Worm (Caenorhabditis elegans) whole organism, L1 larva: ENCODE measurements around the gene pqn-10.
A peak's percentile ranks its signal among the peaks of the same experiment; 100 is the strongest.

Source experiments
- C04F5.9 ChIP-seq: sonication (generic microtip); optimal IDR thresholded peaks from 2 replicates; lab custom pipeline; 2016; ENCODE audit warnings: missing genetic modification characterization, missing compliant biosample characterization
- C16A3.4 ChIP-seq: fragments of 150-350 bp; optimal IDR thresholded peaks from 2 replicates; lab custom pipeline; 2014; ENCODE audit warnings: missing biosample characterization, missing genetic modification characterization
- C34B4.2 ChIP-seq: sonication (generic microtip); optimal IDR thresholded peaks from 2 replicates; lab custom pipeline; 2017; ENCODE audit warnings: mild to moderate bottlenecking, missing genetic modification characterization, missing compliant biosample characterization
- blmp-1 ChIP-seq: fragments of 150-350 bp; optimal IDR thresholded peaks from 2 replicates; lab custom pipeline; 2014; ENCODE audit warnings: missing biosample characterization, missing genetic modification characterization
- ceh-63 ChIP-seq: fragments of 200-800 bp; sonication (Bioruptor generic); optimal IDR thresholded peaks from 2 replicates; lab custom pipeline; 2018; ENCODE audit warnings: mild to moderate bottlenecking, missing genetic modification characterization, missing compliant biosample characterization
- ceh-8 ChIP-seq: fragments of 200-800 bp; sonication (Bioruptor generic); optimal IDR thresholded peaks from 2 replicates; lab custom pipeline; 2018; ENCODE audit warnings: mild to moderate bottlenecking, missing genetic modification characterization, moderate library complexity, missing compliant biosample characterization
- dsc-1 ChIP-seq: sonication (generic microtip); optimal IDR thresholded peaks from 2 replicates; lab custom pipeline; 2016; ENCODE audit warnings: mild to moderate bottlenecking, missing genetic modification characterization, missing compliant biosample characterization
- efl-1 ChIP-seq, 4 experiments: fragments of 150-350 bp; optimal IDR thresholded peaks in 3 of 4; peaks in 1 of 4; 1 replicate in 1 of 4; 2 replicates in 3 of 4; lab custom pipeline; 2014; ENCODE audit warnings: missing biosample characterization in 2 of 4, missing genetic modification characterization in 2 of 4, missing genetic modification reagents in 2 of 4
- efl-3 ChIP-seq: fragments of 200-800 bp; sonication (Bioruptor generic); optimal IDR thresholded peaks from 2 replicates; lab custom pipeline; 2018; ENCODE audit warnings: mild to moderate bottlenecking, missing genetic modification characterization, missing compliant biosample characterization
- egl-13 ChIP-seq: sonication (generic microtip); optimal IDR thresholded peaks from 2 replicates; lab custom pipeline; 2016; ENCODE audit warnings: missing genotype, missing genetic modification reagents, missing genetic modification characterization, missing compliant biosample characterization
- ets-5 ChIP-seq: fragments of 200-800 bp; sonication (Bioruptor generic); IDR thresholded peaks from 2 replicates; pipeline ENCODE4 v1.3.6; 2022; ENCODE audit warnings: missing genetic modification characterization, missing compliant biosample characterization
- fkh-8 ChIP-seq: sonication (generic microtip); optimal IDR thresholded peaks from 2 replicates; lab custom pipeline; 2016; ENCODE audit warnings: mild to moderate bottlenecking, missing genetic modification characterization, missing compliant biosample characterization
- fos-1 ChIP-seq: fragments of 150-350 bp; optimal IDR thresholded peaks from 2 replicates; lab custom pipeline; 2014; ENCODE audit warnings: missing biosample characterization, missing genetic modification characterization
- grh-1 ChIP-seq: fragments of 200-800 bp; sonication (Bioruptor generic); IDR thresholded peaks from 2 replicates; pipeline ENCODE4 v1.3.6; 2022; ENCODE audit warnings: missing genetic modification reagents, missing genetic modification characterization, missing compliant biosample characterization
- isw-1 ChIP-seq: fragments of 200-800 bp; sonication (Bioruptor generic); IDR thresholded peaks from 2 replicates; pipeline ENCODE4 v1.3.6; 2022; ENCODE audit warnings: missing genetic modification characterization, missing compliant biosample characterization
- lin-14 ChIP-seq: fragments of 200-800 bp; sonication (Bioruptor generic); optimal IDR thresholded peaks from 2 replicates; lab custom pipeline; 2018; ENCODE audit warnings: mild to moderate bottlenecking, missing genetic modification characterization, moderate library complexity, missing compliant biosample characterization
- lir-3 ChIP-seq: sonication (generic microtip); optimal IDR thresholded peaks from 2 replicates; lab custom pipeline; 2016; ENCODE audit warnings: mild to moderate bottlenecking, missing genetic modification characterization, moderate library complexity, missing compliant biosample characterization; ENCODE audit not compliant: poor library complexity
- lsy-2 ChIP-seq, 2 experiments: fragments of 150-350 bp; optimal IDR thresholded peaks; 2 replicates each; lab custom pipeline; 2014; ENCODE audit warnings: missing biosample characterization in 2 of 2, missing genetic modification characterization in 2 of 2
- mdl-1 ChIP-seq, 2 experiments: fragments of 150-350 bp; optimal IDR thresholded peaks; 2 replicates each; lab custom pipeline; 2014 to 2017; ENCODE audit warnings: missing biosample characterization in 2 of 2, missing genetic modification characterization in 2 of 2, inconsistent platforms in 1 of 2
- nhr-28 ChIP-seq: fragments of 150-350 bp; optimal IDR thresholded peaks from 2 replicates; lab custom pipeline; 2014; ENCODE audit warnings: missing biosample characterization, missing genetic modification characterization
- nhr-47 ChIP-seq: sonication (generic microtip); optimal IDR thresholded peaks from 2 replicates; lab custom pipeline; 2016; ENCODE audit warnings: mild to moderate bottlenecking, missing genetic modification characterization, moderate library complexity, missing compliant biosample characterization
- nhr-85 ChIP-seq: sonication (generic microtip); peaks from one replicate; lab custom pipeline; 2016; ENCODE audit warnings: missing genetic modification characterization, inconsistent platforms, missing compliant biosample characterization
- swsn-7 ChIP-seq: sonication (generic microtip); optimal IDR thresholded peaks from 2 replicates; lab custom pipeline; 2016; ENCODE audit warnings: missing genetic modification characterization, missing compliant biosample characterization
- unc-130 ChIP-seq: fragments of 150-350 bp; optimal IDR thresholded peaks from 2 replicates; lab custom pipeline; 2017; ENCODE audit warnings: missing biosample characterization, missing genetic modification characterization, inconsistent platforms
- unc-62 ChIP-seq: fragments of 150-350 bp; optimal IDR thresholded peaks from 2 replicates; lab custom pipeline; 2014; ENCODE audit warnings: missing biosample characterization, missing genetic modification reagents, missing genetic modification characterization
- unc-86 ChIP-seq: sonication (generic microtip); optimal IDR thresholded peaks from 2 replicates; lab custom pipeline; 2016; ENCODE audit warnings: missing genetic modification characterization, missing compliant biosample characterization
- unc-98 ChIP-seq: fragments of 200-800 bp; sonication (Bioruptor generic); IDR thresholded peaks from 2 replicates; pipeline ENCODE4 v1.3.6; 2022; ENCODE audit warnings: missing genetic modification characterization, missing compliant biosample characterization
- vab-15 ChIP-seq: sonication (generic microtip); optimal IDR thresholded peaks from 2 replicates; lab custom pipeline; 2017; ENCODE audit warnings: missing genotype, mild to moderate bottlenecking, missing genetic modification characterization, missing compliant biosample characterization
- xbp-1 ChIP-seq: sonication (generic microtip); optimal IDR thresholded peaks from 2 replicates; lab custom pipeline; 2016; ENCODE audit warnings: missing genetic modification characterization, missing compliant biosample characterization
- zag-1 ChIP-seq: fragments of 150-350 bp; optimal IDR thresholded peaks from 2 replicates; lab custom pipeline; 2014; ENCODE audit warnings: missing biosample characterization, missing genetic modification characterization
- ztf-11 ChIP-seq, 2 experiments: sonication (generic microtip); optimal IDR thresholded peaks; 2 replicates each; lab custom pipeline; 2016 to 2017; ENCODE audit warnings: missing genetic modification characterization in 2 of 2, missing biosample characterization in 1 of 2, missing compliant biosample characterization in 1 of 2

pqn-10 gene

ce11 chrIII:6551187-6552058 lies 23.4 kb downstream of the pqn-10 start, which contains the start of gene C09E7.7 (continued):
- TF ChIP-seq fkh-8 (tag; lab: Kevin White, UChicago) (peak; percentile 67), isw-1 (GFP tag; lab: Robert Waterston, UW) (peak; percentile 47), C04F5.9 (tag; lab: Kevin White, UChicago) (peak; percentile 13), egl-13 (tag; lab: Kevin White, UChicago) (peak; percentile 76), unc-98 (GFP tag; lab: Robert Waterston, UW) (peak; percentile 62), nhr-85 (peak; percentile 77), mdl-1 (tag; optimal IDR thresholded peaks at IDR 0.05; lab: Kevin White, UChicago) (peak in 1 of 2 experiments; percentile 6), nhr-47 (peak; percentile 82), unc-130 (tag; lab: Kevin White, UChicago) (peak; percentile 3), swsn-7 (tag; lab: Kevin White, UChicago) (peak; percentile 39), lsy-2 (tag; optimal IDR thresholded peaks at IDR 0.05; lab: Kevin White, UChicago) (peak; percentile 61 to 63), efl-1 (optimal IDR thresholded peaks at IDR 0.05; lab: Kevin White, UChicago) (peak; percentile 23 to 68), efl-1 (GFP tag; optimal IDR thresholded peaks at IDR 0.05 in 1 of 2; lab: Kevin White, UChicago) (peak; percentile 49 to 96), dsc-1 (tag; lab: Kevin White, UChicago) (peak; percentile 25), C16A3.4 (tag; lab: Kevin White, UChicago) (peak; percentile 39), blmp-1 (tag; lab: Kevin White, UChicago) (peak; percentile 33), xbp-1 (tag; lab: Kevin White, UChicago) (peak; percentile 45), grh-1 (GFP tag; lab: Robert Waterston, UW) (peak; percentile 17; the same call in 1 of the 2 replicates), ceh-63 (GFP tag; lab: Kevin White, UChicago) (peak; percentile 70), lir-3 (peak; percentile 67)

ce11 chrIII:6558487-6558886 lies 30.5 kb downstream of the pqn-10 start, which contains the start of gene C09E7.8:
TSS of gene C09E7.8 (minus strand) at chrIII:6558587.
- TF ChIP-seq C34B4.2 (tag; lab: Kevin White, UChicago) (no peak), egl-13 (tag; lab: Kevin White, UChicago) (no peak), ceh-8 (GFP tag; lab: Kevin White, UChicago) (no peak), vab-15 (no peak), ets-5 (GFP tag; lab: Robert Waterston, UW) (no peak), unc-86 (tag; lab: Kevin White, UChicago) (no peak), unc-62 (GFP tag; lab: Kevin White, UChicago) (no peak), grh-1 (GFP tag; lab: Robert Waterston, UW) (no peak), nhr-28 (tag; lab: Kevin White, UChicago) (no peak)

- TF ChIP-seq efl-1 (optimal IDR thresholded peaks at IDR 0.05; lab: Kevin White, UChicago) (no peak), efl-1 (GFP tag; optimal IDR thresholded peaks at IDR 0.05 in 1 of 2; lab: Kevin White, UChicago) (peak in 1 of 2 experiments; percentile 72), ztf-11 (tag; optimal IDR thresholded peaks at IDR 0.05; lab: Kevin White, UChicago) (no peak), lin-14 (peak; percentile 20)
- TF ChIP-seq, all 84 proteins: peak for 2
These were observed 49.2 kb downstream of the pqn-10 start for ce11 chrIII:6577159-6577558.

- no peak for TF ChIP-seq zag-1 (tag; lab: Kevin White, UChicago)
- TF ChIP-seq C04F5.9 (tag; lab: Kevin White, UChicago): no peak
- TF ChIP-seq fos-1 (tag; lab: Kevin White, UChicago): no peak
- TF ChIP-seq lir-3: no peak
- no peak for TF ChIP-seq isw-1 (GFP tag; lab: Robert Waterston, UW)
- TF ChIP-seq fkh-8 (tag; lab: Kevin White, UChicago): no peak
- no peak for TF ChIP-seq xbp-1 (tag; lab: Kevin White, UChicago)
- TF ChIP-seq unc-62 (GFP tag; lab: Kevin White, UChicago): no peak
- no peak for TF ChIP-seq efl-3 (GFP tag; lab: Kevin White, UChicago)
- no peak for TF ChIP-seq unc-130 (tag; lab: Kevin White, UChicago)
- no peak for TF ChIP-seq vab-15
These were observed 50.5 kb downstream of the pqn-10 start, which contains the start of gene F27B3.6 for ce11 chrIII:6578505-6578904. TSS of gene F27B3.6 (minus strand) at chrIII:6578605.
